Fruit fly (Drosophila melanogaster) whole organism, embryonic: ENCODE results near the gene sol.

Source experiments
- Asciz ChIP-seq: fragments of 200-800 bp; sonication (Bioruptor generic); optimal IDR thresholded peaks from 2 replicates; lab custom pipeline; 2017; ENCODE audit warnings: missing biosample characterization, mild to moderate bottlenecking, missing genetic modification characterization, missing genetic modification reagents
- Atf-2 ChIP-seq: fragments of 200-800 bp; sonication (Bioruptor generic); optimal IDR thresholded peaks from 2 replicates; lab custom pipeline; 2016; ENCODE audit warnings: missing biosample characterization, missing genetic modification characterization
- Bteb2 ChIP-seq: fragments of 200-800 bp; sonication (Bioruptor generic); optimal IDR thresholded peaks from 2 replicates; lab custom pipeline; 2016; ENCODE audit warnings: missing biosample characterization, missing genetic modification characterization
- CG10209 ChIP-seq: fragments of 200-800 bp; sonication (Bioruptor generic); optimal IDR thresholded peaks from 3 replicates; lab custom pipeline; 2017; ENCODE audit warnings: missing biosample characterization, mild to moderate bottlenecking, missing genetic modification characterization, missing genetic modification reagents
- CG10321 ChIP-seq: fragments of 200-800 bp; sonication (Bioruptor generic); IDR thresholded peaks from 2 replicates; pipeline ENCODE4 v1.3.6; 2022; ENCODE audit warnings: missing biosample characterization, missing genetic modification characterization
- CG11504 ChIP-seq: fragments of 200-800 bp; sonication (Bioruptor generic); optimal IDR thresholded peaks from 3 replicates; lab custom pipeline; 2019; ENCODE audit warnings: missing biosample characterization, mild to moderate bottlenecking, missing genetic modification characterization, moderate library complexity
- CG11696 ChIP-seq: fragments of 200-800 bp; sonication (Bioruptor generic); IDR thresholded peaks from 2 replicates; pipeline ENCODE4 v1.3.6; 2022; ENCODE audit warnings: missing biosample characterization, missing genetic modification characterization
- CG11723 ChIP-seq: fragments of 200-800 bp; sonication (Bioruptor generic); optimal IDR thresholded peaks from 2 replicates; lab custom pipeline; 2017; ENCODE audit warnings: missing biosample characterization, mild to moderate bottlenecking, missing genetic modification characterization
- CG14710 ChIP-seq: fragments of 200-800 bp; sonication (Bioruptor generic); optimal IDR thresholded peaks from 3 replicates; lab custom pipeline; 2019; ENCODE audit warnings: missing biosample characterization, mild to moderate bottlenecking, missing genetic modification characterization, moderate library complexity
- CG14965 ChIP-seq: fragments of 200-800 bp; sonication (Bioruptor generic); optimal IDR thresholded peaks from 2 replicates; lab custom pipeline; 2016; ENCODE audit warnings: missing biosample characterization, missing genetic modification characterization, borderline replicate concordance
- CG17186 ChIP-seq: fragments of 200-800 bp; sonication (Bioruptor generic); optimal IDR thresholded peaks from 3 replicates; lab custom pipeline; 2017; ENCODE audit warnings: missing biosample characterization, missing genetic modification reagents, missing genetic modification characterization
- CG17912 ChIP-seq: fragments of 200-800 bp; sonication (Bioruptor generic); optimal IDR thresholded peaks from 2 replicates; lab custom pipeline; 2018; ENCODE audit warnings: missing biosample characterization, mild to moderate bottlenecking, missing genetic modification characterization
- CG33213 ChIP-seq: fragments of 200-800 bp; sonication (Bioruptor generic); optimal IDR thresholded peaks from 3 replicates; lab custom pipeline; 2016; ENCODE audit warnings: missing biosample characterization, missing genetic modification characterization
- CG3847 ChIP-seq: fragments of 200-800 bp; sonication (Bioruptor generic); IDR thresholded peaks from 2 replicates; pipeline ENCODE4 v1.3.6; 2022; ENCODE audit warnings: missing biosample characterization, missing genetic modification characterization
- CG4328 ChIP-seq: fragments of 200-800 bp; sonication (Bioruptor generic); optimal IDR thresholded peaks from 3 replicates; lab custom pipeline; 2017; ENCODE audit warnings: missing biosample characterization, missing genetic modification reagents, missing genetic modification characterization
- CG4707 ChIP-seq: fragments of 200-800 bp; sonication (Bioruptor generic); optimal IDR thresholded peaks from 2 replicates; lab custom pipeline; 2018; ENCODE audit warnings: missing biosample characterization, mild to moderate bottlenecking, missing genetic modification characterization, moderate library complexity
- CG5180 ChIP-seq: fragments of 200-800 bp; sonication (Bioruptor generic); optimal IDR thresholded peaks from 3 replicates; lab custom pipeline; 2017; ENCODE audit warnings: missing biosample characterization, missing genetic modification characterization, mild to moderate bottlenecking, moderate library complexity, missing genetic modification reagents
- CG6654 ChIP-seq: fragments of 200-800 bp; sonication (Bioruptor generic); optimal IDR thresholded peaks from 2 replicates; lab custom pipeline; 2017; ENCODE audit warnings: missing biosample characterization, mild to moderate bottlenecking, missing genetic modification characterization
- CG6854 ChIP-seq: fragments of 200-800 bp; sonication (Bioruptor generic); optimal IDR thresholded peaks from 3 replicates; lab custom pipeline; 2017; ENCODE audit warnings: missing biosample characterization, mild to moderate bottlenecking, missing genetic modification characterization
- CG7357 ChIP-seq: fragments of 200-800 bp; sonication (Bioruptor generic); IDR thresholded peaks from 3 replicates; pipeline ENCODE4 v1.3.6; 2022; ENCODE audit warnings: missing biosample characterization, missing genetic modification characterization
- CG8388 ChIP-seq: fragments of 200-800 bp; sonication (Bioruptor generic); optimal IDR thresholded peaks from 2 replicates; lab custom pipeline; 2019; ENCODE audit warnings: missing biosample characterization, mild to moderate bottlenecking, missing genetic modification characterization, moderate library complexity
- CG8478 ChIP-seq: fragments of >200 bp; optimal IDR thresholded peaks from 2 replicates; lab custom pipeline; 2018
- Dfd ChIP-seq, 2 experiments: fragments of >200 bp; optimal IDR thresholded peaks; 2 replicates each; lab custom pipeline; 2017; ENCODE audit warnings: missing biosample characterization in 2 of 2, missing genetic modification characterization in 2 of 2
- Doc2 ChIP-seq: fragments of 200-800 bp; sonication (Bioruptor generic); IDR thresholded peaks from 2 replicates; pipeline ENCODE4 v1.3.6; 2022; ENCODE audit warnings: missing biosample characterization, missing genetic modification characterization
- Jarid2 ChIP-seq: fragments of 200-800 bp; sonication (Bioruptor generic); optimal IDR thresholded peaks from 3 replicates; lab custom pipeline; 2017; ENCODE audit warnings: mild to moderate bottlenecking, missing biosample characterization, missing genetic modification reagents, missing genetic modification characterization
- Lhr ChIP-seq: fragments of 200-800 bp; sonication (Bioruptor generic); optimal IDR thresholded peaks from 3 replicates; lab custom pipeline; 2017; ENCODE audit warnings: mild to moderate bottlenecking, missing biosample characterization, missing genetic modification reagents, missing genetic modification characterization
- NK7.1 ChIP-seq: fragments of 200-800 bp; sonication (Bioruptor generic); optimal IDR thresholded peaks from 3 replicates; lab custom pipeline; 2016; ENCODE audit warnings: missing biosample characterization, missing genetic modification characterization
- Optix ChIP-seq: fragments of 200-800 bp; sonication (Bioruptor generic); IDR thresholded peaks from 3 replicates; pipeline ENCODE4 v1.3.6; 2022; ENCODE audit warnings: missing biosample characterization, missing genetic modification characterization
- Vsx1 ChIP-seq: fragments of 200-800 bp; sonication (Bioruptor generic); optimal IDR thresholded peaks from 2 replicates; lab custom pipeline; 2017; ENCODE audit warnings: missing biosample characterization, mild to moderate bottlenecking, missing genetic modification characterization, missing genetic modification reagents
- abd-A ChIP-seq: fragments of 200-800 bp; sonication (Bioruptor generic); optimal IDR thresholded peaks from 3 replicates; lab custom pipeline; 2019; ENCODE audit warnings: missing biosample characterization, mild to moderate bottlenecking, missing genetic modification characterization, moderate library complexity
- ash1 ChIP-seq: fragments of 200-800 bp; sonication (Bioruptor generic); optimal IDR thresholded peaks from 2 replicates; lab custom pipeline; 2018; ENCODE audit warnings: missing biosample characterization, mild to moderate bottlenecking, missing genetic modification characterization
- az2 ChIP-seq: fragments of 200-800 bp; sonication (Bioruptor generic); optimal IDR thresholded peaks from 3 replicates; lab custom pipeline; 2016; ENCODE audit warnings: missing biosample characterization, missing genetic modification characterization
- cad ChIP-seq: fragments of >200 bp; optimal IDR thresholded peaks from 2 replicates; lab custom pipeline; 2017; ENCODE audit warnings: missing biosample characterization, missing genetic modification characterization
- chinmo ChIP-seq: fragments of 200-800 bp; sonication (Bioruptor generic); IDR thresholded peaks from 4 replicates; pipeline ENCODE4 v1.3.6; 2022; ENCODE audit warnings: missing biosample characterization, missing genetic modification characterization; ENCODE audit not compliant: partially characterized antibody
- chm ChIP-seq: fragments of 200-800 bp; sonication (Bioruptor generic); IDR thresholded peaks from 2 replicates; pipeline ENCODE4 v1.3.6; 2022; ENCODE audit warnings: missing biosample characterization, missing genetic modification characterization
- dati ChIP-seq: fragments of 200-800 bp; sonication (Bioruptor generic); IDR thresholded peaks from 2 replicates; pipeline ENCODE4 v1.3.6; 2022; ENCODE audit warnings: missing biosample characterization, missing genetic modification characterization
- ewg ChIP-seq: fragments of 200-800 bp; sonication (Bioruptor generic); optimal IDR thresholded peaks from 3 replicates; lab custom pipeline; 2017; ENCODE audit warnings: mild to moderate bottlenecking, missing biosample characterization, missing genetic modification reagents, missing genetic modification characterization
- exex ChIP-seq: fragments of 200-800 bp; sonication (Bioruptor generic); optimal IDR thresholded peaks from 4 replicates; lab custom pipeline; 2018; ENCODE audit warnings: missing biosample characterization, mild to moderate bottlenecking, missing genetic modification characterization, moderate library complexity
- fd102C ChIP-seq: fragments of 200-800 bp; sonication (Bioruptor generic); optimal IDR thresholded peaks from 2 replicates; lab custom pipeline; 2018; ENCODE audit warnings: missing biosample characterization, mild to moderate bottlenecking, missing genetic modification characterization, moderate library complexity
- fd96Cb ChIP-seq: fragments of 200-800 bp; sonication (Bioruptor generic); optimal IDR thresholded peaks from 2 replicates; lab custom pipeline; 2018; ENCODE audit warnings: missing biosample characterization, mild to moderate bottlenecking, missing genetic modification characterization, moderate library complexity
- gsb ChIP-seq: fragments of 200-800 bp; sonication (Bioruptor generic); IDR thresholded peaks from 2 replicates; pipeline ENCODE4 v1.3.6; 2022; ENCODE audit warnings: missing biosample characterization, missing genetic modification characterization
- klu ChIP-seq: fragments of 200-800 bp; sonication (Bioruptor generic); IDR thresholded peaks from 2 replicates; pipeline ENCODE4 v1.3.6; 2022; ENCODE audit warnings: missing biosample characterization, missing genetic modification characterization
- lmd ChIP-seq: fragments of 200-800 bp; sonication (Bioruptor generic); IDR thresholded peaks from 2 replicates; pipeline ENCODE4 v1.3.6; 2022; ENCODE audit warnings: missing biosample characterization, missing genetic modification characterization
- nerfin-1 ChIP-seq: fragments of 200-800 bp; sonication (Bioruptor generic); optimal IDR thresholded peaks from 3 replicates; lab custom pipeline; 2019; ENCODE audit warnings: missing biosample characterization, mild to moderate bottlenecking, missing genetic modification characterization, moderate library complexity
- phol ChIP-seq: fragments of 200-800 bp; sonication (Bioruptor generic); optimal IDR thresholded peaks from 3 replicates; lab custom pipeline; 2018; ENCODE audit warnings: missing biosample characterization, mild to moderate bottlenecking, missing genetic modification characterization, moderate library complexity
- sens ChIP-seq: fragments of 200-800 bp; sonication (Bioruptor generic); peaks from one replicate; lab custom pipeline; 2016; ENCODE audit warnings: missing biosample characterization, missing genetic modification characterization
- sisA ChIP-seq: fragments of 200-800 bp; sonication (Bioruptor generic); IDR thresholded peaks from 2 replicates; pipeline ENCODE4 v1.3.6; 2022; ENCODE audit warnings: missing biosample characterization, missing genetic modification characterization
- tap ChIP-seq: fragments of 200-800 bp; optimal IDR thresholded peaks from 3 replicates; lab custom pipeline; 2019; ENCODE audit warnings: missing biosample characterization, mild to moderate bottlenecking, missing genetic modification characterization, moderate library complexity
- trh ChIP-seq: fragments of 200-800 bp; sonication (Bioruptor generic); optimal IDR thresholded peaks from 2 replicates; lab custom pipeline; 2016; ENCODE audit warnings: missing biosample characterization, missing genetic modification characterization
- wek ChIP-seq: fragments of 200-800 bp; sonication (Bioruptor generic); optimal IDR thresholded peaks from 3 replicates; lab custom pipeline; 2018; ENCODE audit warnings: missing biosample characterization, mild to moderate bottlenecking, missing genetic modification characterization, moderate library complexity

The sol gene

dm6 chrX:21322289-21322981 lies 27.6 kb upstream of the sol start:
- TF ChIP-seq klu (GFP tag; lab: Robert Waterston, UW) (0 out of 2 replicates have a peak, but pooled peaks have one; percentile 36), Bteb2 (no peak), Doc2 (no peak), phol (tag; lab: Kevin White, UChicago) (peak; percentile 69), CG11723 (no peak), CG4707 (no peak), CG6854 (no peak), NK7.1 (GFP tag; lab: Kevin White, UChicago) (no peak), dati (GFP tag; lab: Robert Waterston, UW) (no peak), CG14710 (tag; lab: Kevin White, UChicago) (peak; percentile 49), nerfin-1 (tag; lab: Kevin White, UChicago) (peak; percentile 50), CG10321 (GFP tag; lab: Robert Waterston, UW) (no peak), CG5180 (GFP tag; lab: Kevin White, UChicago) (no peak), CG7357 (GFP tag; lab: Robert Waterston, UW) (0 out of 3 replicates have a peak, but pooled peaks have one; percentile 13), tap (tag; lab: Kevin White, UChicago) (peak; percentile 51), trh (no peak), Atf-2 (GFP tag; lab: Kevin White, UChicago) (no peak), fd102C (GFP tag; lab: Kevin White, UChicago) (no peak), CG8478 (lab: Kevin White, UChicago) (no peak), gsb (GFP tag; lab: Robert Waterston, UW) (no peak), CG33213 (GFP tag; lab: Kevin White, UChicago) (no peak), sisA (peak; percentile 42; the same call in 1 of the 2 replicates), abd-A (tag; lab: Kevin White, UChicago) (no peak), sens (GFP tag; lab: Kevin White, UChicago) (peak; percentile 41), CG4328 (GFP tag; lab: Kevin White, UChicago) (peak; percentile 71), ewg (no peak), CG14965 (GFP tag; lab: Kevin White, UChicago) (no peak), CG10209 (GFP tag; lab: Kevin White, UChicago) (peak; percentile 64), CG11696 (GFP tag; lab: Robert Waterston, UW) (no peak), az2 (GFP tag; lab: Kevin White, UChicago) (no peak), CG11504 (tag; lab: Kevin White, UChicago) (no peak), CG8388 (GFP tag; lab: Kevin White, UChicago) (no peak), Asciz (peak; percentile 52), CG6654 (GFP tag; lab: Kevin White, UChicago) (peak; percentile 19), Lhr (GFP tag; lab: Kevin White, UChicago) (no peak), CG17912 (no peak), chinmo (no peak), Dfd (GFP tag; optimal IDR thresholded peaks at IDR 0.05; lab: Kevin White, UChicago) (no peak), CG3847 (no peak), Vsx1 (GFP tag; lab: Kevin White, UChicago) (no peak), CG17186 (GFP tag; lab: Kevin White, UChicago) (no peak), lmd (peak; percentile 54), fd96Cb (peak; percentile 59), ash1 (no peak), Jarid2 (no peak), cad (GFP tag; lab: Kevin White, UChicago) (no peak), chm (GFP tag; lab: Robert Waterston, UW) (no peak), Optix (GFP tag; lab: Robert Waterston, UW) (no peak), wek (GFP tag; lab: Kevin White, UChicago) (no peak), exex (tag; lab: Kevin White, UChicago) (peak; percentile 67)
